Worm (Caenorhabditis elegans) whole organism, mixed stage, embryonic: ENCODE results near the gene srh-116.
"Not testable (repeated sequence)": the region's sequence is repeated elsewhere in the genome, so short reads cannot be mapped to it uniquely, and the experiment has no call there.

ENCODE experiments used
- lin-32 ChIP-seq: fragments of 200-800 bp; sonication (Bioruptor generic); optimal IDR thresholded peaks from 2 replicates; lab custom pipeline; 2018; ENCODE audit warnings: mild to moderate bottlenecking, missing genetic modification characterization, missing compliant biosample characterization
- nhr-12 ChIP-seq: fragments of 150-350 bp; optimal IDR thresholded peaks from 2 replicates; lab custom pipeline; 2014; ENCODE audit warnings: missing biosample characterization, missing genetic modification characterization
- nhr-76 ChIP-seq: sonication (generic microtip); optimal IDR thresholded peaks from 2 replicates; lab custom pipeline; 2017; ENCODE audit warnings: missing biosample characterization, missing genetic modification characterization
- tbx-8 ChIP-seq: fragments of 200-800 bp; sonication (Bioruptor generic); optimal IDR thresholded peaks from 2 replicates; lab custom pipeline; 2018; ENCODE audit warnings: mild to moderate bottlenecking, missing genetic modification characterization, moderate library complexity, missing compliant biosample characterization
- ztf-11 ChIP-seq: fragments of 150-350 bp; optimal IDR thresholded peaks from 2 replicates; lab custom pipeline; 2014; ENCODE audit warnings: missing biosample characterization, missing genetic modification characterization

- not testable (repeated sequence) for TF ChIP-seq lin-32 (GFP tag; lab: Kevin White, UChicago); nhr-76 (tag; lab: Kevin White, UChicago); nhr-12; tbx-8; ztf-11 (tag; lab: Kevin White, UChicago)
Measured at ce11 chrV:17264855-17265254, 9.9 kb upstream of the srh-116 start, which contains the start of gene K10G4.3.
